Fruit fly (Drosophila melanogaster): ENCODE data around the gene CG42779.

The CG42779 gene

dm6 chr3R:17151376-17152026 lies 30.1 kb downstream of the CG42779 start, which contains the start of gene CG5292 (continued):
- TF ChIP-seq CG6791 (GFP tag; IDR thresholded peaks at IDR 0.05; ENCODE audit: partially characterized antibody) = peak; percentile 77; the same call in 2 of the 3 replicates
- TF ChIP-seq CG7357 (GFP tag; IDR thresholded peaks at IDR 0.05) = no peak
- 0 out of 2 replicates have a peak, but pooled peaks have one; percentile 8 for TF ChIP-seq chm (GFP tag; IDR thresholded peaks at IDR 0.05)
- no peak for TF ChIP-seq wdn (GFP tag; IDR thresholded peaks at IDR 0.05)
- peak; percentile 57 for TF ChIP-seq B-H2 (GFP tag; optimal IDR thresholded peaks at IDR 0.05)
- TF ChIP-seq CG33213 (GFP tag; optimal IDR thresholded peaks at IDR 0.05) = no peak
- peak; percentile 39 for TF ChIP-seq trem (tag; optimal IDR thresholded peaks at IDR 0.05)
- no peak for TF ChIP-seq Trl (optimal IDR thresholded peaks at IDR 0.05)
- peak; percentile 17 for TF ChIP-seq Trl (GFP tag; optimal IDR thresholded peaks at IDR 0.05)
- TF ChIP-seq abd-A (tag; optimal IDR thresholded peaks at IDR 0.05) = no peak
- TF ChIP-seq CG14050 (GFP tag; IDR thresholded peaks at IDR 0.05) = 0 out of 3 replicates have a peak, but pooled peaks have one; percentile 29
- TF ChIP-seq Scr (GFP tag; IDR thresholded peaks at IDR 0.05; ENCODE audit: partially characterized antibody) = peak; percentile 54
- no peak for TF ChIP-seq PHDP (tag; optimal IDR thresholded peaks at IDR 0.05)
- TF ChIP-seq row (GFP tag; IDR thresholded peaks at IDR 0.05) = peak; percentile 89
- TF ChIP-seq bowl (GFP tag; IDR thresholded peaks at IDR 0.05) = no peak
- TF ChIP-seq CG2199 (GFP tag; IDR thresholded peaks at IDR 0.05) = no peak
- no peak for TF ChIP-seq CG6813 (GFP tag; optimal IDR thresholded peaks at IDR 0.05)
- no peak for TF ChIP-seq sna (GFP tag; IDR thresholded peaks at IDR 0.05; ENCODE audit: partially characterized antibody)
- TF ChIP-seq TFAM (GFP tag; optimal IDR thresholded peaks at IDR 0.05) = no peak
- peak; percentile 45; the same call in 1 of the 3 replicates for TF ChIP-seq B-H1 (GFP tag; IDR thresholded peaks at IDR 0.05)
- no peak for TF ChIP-seq fd64A (GFP tag; optimal IDR thresholded peaks at IDR 0.05)
- no peak for TF ChIP-seq maf-S (GFP tag; optimal IDR thresholded peaks at IDR 0.05)
- peak; percentile 45; the same call in 1 of the 3 replicates for TF ChIP-seq CG16813 (GFP tag; IDR thresholded peaks at IDR 0.05; ENCODE audit: partially characterized antibody)
- peak; percentile 24 for TF ChIP-seq NK7.1 (GFP tag; optimal IDR thresholded peaks at IDR 0.05)
- TF ChIP-seq CG12744 (GFP tag; optimal IDR thresholded peaks at IDR 0.05) = no peak
- peak; percentile 64 for TF ChIP-seq Drgx (GFP tag; IDR thresholded peaks at IDR 0.05)
- TF ChIP-seq Chrac-16 (GFP tag; optimal IDR thresholded peaks at IDR 0.05) = peak; percentile 32
- no peak for TF ChIP-seq CG10654 (GFP tag; optimal IDR thresholded peaks at IDR 0.05)
- no peak for TF ChIP-seq HLHmδ (GFP tag; optimal IDR thresholded peaks at IDR 0.05)
- peak; percentile 45 for TF ChIP-seq CG2875 (GFP tag; optimal IDR thresholded peaks at IDR 0.05)
- TF ChIP-seq pho (GFP tag; optimal IDR thresholded peaks at IDR 0.05) = peak; percentile 50
- TF ChIP-seq CG13296 (GFP tag; optimal IDR thresholded peaks at IDR 0.05) = no peak
- no peak for TF ChIP-seq Sox102F (GFP tag; optimal IDR thresholded peaks at IDR 0.05)
- no peak for TF ChIP-seq ham (GFP tag; IDR thresholded peaks at IDR 0.05)
- no peak for TF ChIP-seq CG4404 (GFP tag; IDR thresholded peaks at IDR 0.05)
- TF ChIP-seq vnd (GFP tag; IDR thresholded peaks at IDR 0.05; ENCODE audit: partially characterized antibody) = no peak
- no peak for TF ChIP-seq Lpt (GFP tag; optimal IDR thresholded peaks at IDR 0.05)
- TF ChIP-seq CG3838 (GFP tag; optimal IDR thresholded peaks at IDR 0.05) = no peak
- TF ChIP-seq Xbp1 (GFP tag; optimal IDR thresholded peaks at IDR 0.05) = peak; percentile 64
- TF ChIP-seq slou (GFP tag; optimal IDR thresholded peaks at IDR 0.05) = peak; percentile 33
- TF ChIP-seq rib (GFP tag; IDR thresholded peaks at IDR 0.05) = peak; percentile 32; the same call in 1 of the 2 replicates
- peak; percentile 34; the same call in 1 of the 2 replicates for TF ChIP-seq esg (GFP tag; conservative IDR thresholded peaks at IDR 0.05)
- TF ChIP-seq dati (GFP tag; IDR thresholded peaks at IDR 0.05) = no peak
- TF ChIP-seq Tbp (GFP tag; optimal IDR thresholded peaks at IDR 0.05) = no peak
- TF ChIP-seq Ssrp (tag; optimal IDR thresholded peaks at IDR 0.05) = no peak
- TF ChIP-seq CG2202 (tag; optimal IDR thresholded peaks at IDR 0.05) = no peak
- peak; percentile 63 for TF ChIP-seq caup (GFP tag; optimal IDR thresholded peaks at IDR 0.05; ENCODE audit: severe bottlenecking)
- peak; percentile 72 for TF ChIP-seq CG9932 (GFP tag; IDR thresholded peaks at IDR 0.05)
- no peak for TF ChIP-seq pros (GFP tag; optimal IDR thresholded peaks at IDR 0.05)
- TF ChIP-seq tll (GFP tag; optimal IDR thresholded peaks at IDR 0.05) = peak in 1 of 2 experiments; percentile 91

All from whole organism, embryonic.